Fruit fly (Drosophila melanogaster): ENCODE data around the gene CG5273.

- TF ChIP-seq CG15336 (GFP tag; IDR thresholded peaks at IDR 0.05) = no peak
- no peak for TF ChIP-seq Eip75B (GFP tag; optimal IDR thresholded peaks at IDR 0.05)
- no peak for TF ChIP-seq net (GFP tag; optimal IDR thresholded peaks at IDR 0.05)
- TF ChIP-seq Sox14 (GFP tag; optimal IDR thresholded peaks at IDR 0.05) = peak; percentile 14
- TF ChIP-seq topi (GFP tag; optimal IDR thresholded peaks at IDR 0.05) = peak; percentile 18
- TF ChIP-seq dac (GFP tag; optimal IDR thresholded peaks at IDR 0.05) = no peak
- TF ChIP-seq CG8319 (GFP tag; optimal IDR thresholded peaks at IDR 0.05) = no peak
- peak; percentile 23 for TF ChIP-seq svp (GFP tag)
- no peak for TF ChIP-seq CG6163 (GFP tag; IDR thresholded peaks at IDR 0.05)
- TF ChIP-seq CG6792 (GFP tag; optimal IDR thresholded peaks at IDR 0.05) = no peak
- TF ChIP-seq OdsH (GFP tag; optimal IDR thresholded peaks at IDR 0.05) = no peak
- TF ChIP-seq ss (GFP tag; optimal IDR thresholded peaks at IDR 0.05) = no peak
- TF ChIP-seq Blimp-1 (GFP tag; optimal IDR thresholded peaks at IDR 0.05) = no peak
Measured at dm6 chrX:801157-801872, 41.9 kb downstream of the CG5273 start, which contains the start of gene Rbf.
